Fruit fly (Drosophila melanogaster): Measurements from ENCODE around the gene Ets21C.

Ets21C gene

DNA sequence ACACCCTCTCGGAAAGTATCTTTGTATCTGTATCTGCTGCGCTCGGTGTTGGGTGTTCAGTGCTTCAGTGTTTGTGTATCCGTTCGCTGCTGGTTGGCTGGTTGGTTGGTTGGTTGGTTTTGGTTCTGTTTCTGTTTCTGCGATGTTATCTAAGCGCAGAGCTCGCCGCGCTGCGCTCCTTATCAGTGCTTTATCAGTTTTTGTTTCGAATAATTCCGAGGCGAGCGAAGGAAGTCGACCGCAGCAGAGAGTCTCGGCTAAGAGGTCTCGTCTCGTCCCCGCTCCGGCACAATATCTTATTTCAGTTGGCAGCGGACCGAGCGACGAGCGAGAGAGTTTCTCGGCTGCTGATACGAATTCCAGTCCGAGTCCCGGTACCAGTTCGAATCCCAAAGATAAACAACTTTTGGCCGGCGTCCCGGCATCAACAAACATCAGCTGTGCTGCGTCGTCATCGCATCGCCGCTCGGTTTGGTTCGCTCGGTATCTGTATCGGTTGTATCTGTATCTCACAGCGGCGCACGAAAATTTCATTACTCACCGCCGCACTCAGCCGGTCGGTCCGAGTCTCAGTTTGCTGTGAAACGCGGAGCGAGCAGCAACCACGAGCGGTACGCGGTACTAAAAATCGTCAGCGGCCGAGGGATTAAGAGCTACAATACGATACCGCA, 29.4 kb downstream of the Ets21C start (continued):
- TF ChIP-seq ems (GFP tag; optimal IDR thresholded peaks at IDR 0.05) (peak; percentile 40), CG12071 (GFP tag; optimal IDR thresholded peaks at IDR 0.05) (peak; percentile 71), CG7357 (GFP tag; IDR thresholded peaks at IDR 0.05) (no peak), ken (GFP tag; IDR thresholded peaks at IDR 0.05) (0 out of 3 replicates have a peak, but pooled peaks have one; percentile 32), amos (GFP tag; IDR thresholded peaks at IDR 0.05; ENCODE audit: partially characterized antibody) (peak; percentile 59; the same call in 1 of the 2 replicates), Sry-β (GFP tag; optimal IDR thresholded peaks at IDR 0.05) (no peak), tll (GFP tag; optimal IDR thresholded peaks at IDR 0.05) (no peak), CG3995 (GFP tag; optimal IDR thresholded peaks at IDR 0.05) (no peak), fu2 (GFP tag; optimal IDR thresholded peaks at IDR 0.05) (no peak), fd102C (GFP tag; optimal IDR thresholded peaks at IDR 0.05) (peak; percentile 51), CG6254 (GFP tag; optimal IDR thresholded peaks at IDR 0.05) (peak; percentile 25), gcm (GFP tag; optimal IDR thresholded peaks at IDR 0.05) (no peak), Chrac-16 (GFP tag; optimal IDR thresholded peaks at IDR 0.05) (no peak), CG42726 (GFP tag; IDR thresholded peaks at IDR 0.05; ENCODE audit: partially characterized antibody) (peak; percentile 70), CG7556 (GFP tag; optimal IDR thresholded peaks at IDR 0.05) (no peak), CG14050 (GFP tag; IDR thresholded peaks at IDR 0.05) (no peak; the same call in 2 of the 3 replicates), pum (GFP tag; optimal IDR thresholded peaks at IDR 0.05) (no peak), p53 (GFP tag; optimal IDR thresholded peaks at IDR 0.05) (no peak), Med (GFP tag) (peak; percentile 95), CG11247 (GFP tag; IDR thresholded peaks at IDR 0.05) (0 out of 2 replicates have a peak, but pooled peaks have one; percentile 1), NC2α (GFP tag; optimal IDR thresholded peaks at IDR 0.05) (no peak), CG3838 (GFP tag; optimal IDR thresholded peaks at IDR 0.05) (peak; percentile 60), lmd (GFP tag; IDR thresholded peaks at IDR 0.05) (no peak), CG32532 (GFP tag; IDR thresholded peaks at IDR 0.05) (0 out of 2 replicates have a peak, but pooled peaks have one; percentile 41), ase (GFP tag; IDR thresholded peaks at IDR 0.05) (no peak), Dll (GFP tag; IDR thresholded peaks at IDR 0.05; ENCODE audit: partially characterized antibody) (peak; percentile 61; the same call in 3 of the 4 replicates), ssp (GFP tag; IDR thresholded peaks at IDR 0.05) (no peak), gsb-n (tag; optimal IDR thresholded peaks at IDR 0.05) (peak; percentile 20), Camta (GFP tag; optimal IDR thresholded peaks at IDR 0.05) (peak; percentile 1), CG5245 (GFP tag; optimal IDR thresholded peaks at IDR 0.05) (no peak), CG10274 (GFP tag; optimal IDR thresholded peaks at IDR 0.05) (no peak), kay (GFP tag; optimal IDR thresholded peaks at IDR 0.05) (peak; percentile 81), Tbp (GFP tag; optimal IDR thresholded peaks at IDR 0.05) (no peak), cg (GFP tag; optimal IDR thresholded peaks at IDR 0.05) (peak; percentile 88), odd (GFP tag; optimal IDR thresholded peaks at IDR 0.05) (peak; percentile 43), CG1602 (GFP tag; optimal IDR thresholded peaks at IDR 0.05) (no peak), trem (tag; optimal IDR thresholded peaks at IDR 0.05) (peak; percentile 45), Fer3 (tag; optimal IDR thresholded peaks at IDR 0.05) (no peak), CG4854 (GFP tag; optimal IDR thresholded peaks at IDR 0.05) (no peak), Abd-B (GFP tag; optimal IDR thresholded peaks at IDR 0.05) (no peak), Atf-2 (GFP tag; optimal IDR thresholded peaks at IDR 0.05) (peak; percentile 26), HmgD (GFP tag; optimal IDR thresholded peaks at IDR 0.05) (peak; percentile 31), shn (GFP tag; optimal IDR thresholded peaks at IDR 0.05) (peak; percentile 61), NC2β (GFP tag; optimal IDR thresholded peaks at IDR 0.05) (no peak), CG17385 (GFP tag; optimal IDR thresholded peaks at IDR 0.05) (peak; percentile 42), NfI (GFP tag; optimal IDR thresholded peaks at IDR 0.05) (peak; percentile 22), H2.0 (GFP tag; IDR thresholded peaks at IDR 0.05) (0 out of 2 replicates have a peak, but pooled peaks have one; percentile 8), CG12219 (GFP tag; optimal IDR thresholded peaks at IDR 0.05) (peak; percentile 26), CG16813 (GFP tag; IDR thresholded peaks at IDR 0.05; ENCODE audit: partially characterized antibody) (no peak)

All from whole organism, embryonic.